Fruit fly (Drosophila melanogaster): ENCODE results near the gene CG13461.

The CG13461 gene

dm6 chr3L:15011638-15012335, 40.5 kb downstream of the CG13461 start (continued):
- peak; percentile 33 for TF ChIP-seq Sox102F (GFP tag; optimal IDR thresholded peaks at IDR 0.05)
- TF ChIP-seq CG10631 (GFP tag; optimal IDR thresholded peaks at IDR 0.05): peak; percentile 79
- peak; percentile 34 for TF ChIP-seq CG11902 (GFP tag; optimal IDR thresholded peaks at IDR 0.05)
- peak; percentile 74 for TF ChIP-seq CG8632 (GFP tag; optimal IDR thresholded peaks at IDR 0.05)
- peak; percentile 59 for TF ChIP-seq Met (GFP tag; optimal IDR thresholded peaks at IDR 0.05)
- TF ChIP-seq CG10669 (GFP tag; optimal IDR thresholded peaks at IDR 0.05): peak; percentile 73
- TF ChIP-seq CG3919 (GFP tag; optimal IDR thresholded peaks at IDR 0.05): peak; percentile 66
- peak; percentile 67 for TF ChIP-seq svp (GFP tag)
- TF ChIP-seq fkh (GFP tag; optimal IDR thresholded peaks at IDR 0.05): no peak
- peak; percentile 41 for TF ChIP-seq CG8319 (GFP tag; optimal IDR thresholded peaks at IDR 0.05)
- no peak for TF ChIP-seq fd85E (GFP tag; optimal IDR thresholded peaks at IDR 0.05)
- TF ChIP-seq pdm3 (GFP tag; optimal IDR thresholded peaks at IDR 0.05): peak; percentile 77
- peak; percentile 71 for TF ChIP-seq Sox14 (GFP tag; optimal IDR thresholded peaks at IDR 0.05)
- TF ChIP-seq topi (GFP tag; optimal IDR thresholded peaks at IDR 0.05): peak; percentile 59
- TF ChIP-seq CG1621 (tag; optimal IDR thresholded peaks at IDR 0.05): peak; percentile 64
- peak; percentile 51 for TF ChIP-seq Smox (GFP tag; optimal IDR thresholded peaks at IDR 0.05)
- peak; percentile 73 for TF ChIP-seq CG6276 (GFP tag; optimal IDR thresholded peaks at IDR 0.05)
- TF ChIP-seq ss (GFP tag; optimal IDR thresholded peaks at IDR 0.05): peak; percentile 62 to 81
- no peak for TF ChIP-seq Eip93F (GFP tag; optimal IDR thresholded peaks at IDR 0.05)

- TF ChIP-seq Hr38 (GFP tag; optimal IDR thresholded peaks at IDR 0.05): no peak
- TF ChIP-seq CG7368 (GFP tag; optimal IDR thresholded peaks at IDR 0.05): no peak
- TF ChIP-seq CG8319 (GFP tag; optimal IDR thresholded peaks at IDR 0.05): no peak
- no peak for TF ChIP-seq topi (GFP tag; optimal IDR thresholded peaks at IDR 0.05)
- TF ChIP-seq CG9139 (GFP tag; optimal IDR thresholded peaks at IDR 0.05): no peak
Observed at dm6 chr3L:15011142-15011541, 41.1 kb downstream of the CG13461 start.

dm6 chr3L:15010601-15011000, 41.7 kb downstream of the CG13461 start:
- TF ChIP-seq fkh (GFP tag; optimal IDR thresholded peaks at IDR 0.05) (no peak), Eip78C (GFP tag) (peak; percentile 27), Blimp-1 (GFP tag; optimal IDR thresholded peaks at IDR 0.05) (peak; percentile 92), Gug (GFP tag; IDR thresholded peaks at IDR 0.05) (no peak), CG11902 (GFP tag; optimal IDR thresholded peaks at IDR 0.05) (no peak)

dm6 chr3L:15009681-15010080, 42.6 kb downstream of the CG13461 start:
- TF ChIP-seq CG32006 (GFP tag; optimal IDR thresholded peaks at IDR 0.05) (peak; percentile 37), eg (GFP tag; IDR thresholded peaks at IDR 0.05) (peak; percentile 64; the same call in 2 of the 3 replicates), CG10631 (GFP tag; optimal IDR thresholded peaks at IDR 0.05) (peak; percentile 30), Eip78C (GFP tag) (peak; percentile 62), vri (GFP tag; optimal IDR thresholded peaks at IDR 0.05) (no peak), CG6163 (GFP tag; IDR thresholded peaks at IDR 0.05) (peak; percentile 49; the same call in 1 of the 3 replicates), CG1621 (tag; optimal IDR thresholded peaks at IDR 0.05) (no peak), CG6276 (GFP tag; optimal IDR thresholded peaks at IDR 0.05) (no peak), Blimp-1 (GFP tag; optimal IDR thresholded peaks at IDR 0.05) (no peak), CG10669 (GFP tag; optimal IDR thresholded peaks at IDR 0.05) (no peak), CG16779 (tag; optimal IDR thresholded peaks at IDR 0.05) (no peak), CG6854 (GFP tag; optimal IDR thresholded peaks at IDR 0.05) (no peak), CG3919 (GFP tag; optimal IDR thresholded peaks at IDR 0.05) (no peak), CG15336 (GFP tag; IDR thresholded peaks at IDR 0.05) (peak; percentile 68), CG31627 (GFP tag; optimal IDR thresholded peaks at IDR 0.05) (no peak), OdsH (GFP tag; optimal IDR thresholded peaks at IDR 0.05) (peak; percentile 7), Gug (GFP tag; IDR thresholded peaks at IDR 0.05) (peak; percentile 43; the same call in 1 of the 2 replicates), CG4318 (GFP tag; optimal IDR thresholded peaks at IDR 0.05) (no peak), Sox14 (GFP tag; optimal IDR thresholded peaks at IDR 0.05) (no peak), Lpt (GFP tag; optimal IDR thresholded peaks at IDR 0.05) (no peak), CG3032 (tag; optimal IDR thresholded peaks at IDR 0.05) (no peak), ss (GFP tag; optimal IDR thresholded peaks at IDR 0.05) (no peak), Ets21C (GFP tag; optimal IDR thresholded peaks at IDR 0.05) (no peak), achi (GFP tag; optimal IDR thresholded peaks at IDR 0.05) (peak; percentile 3), fkh (GFP tag; optimal IDR thresholded peaks at IDR 0.05) (no peak), CG8119 (GFP tag; IDR thresholded peaks at IDR 0.05) (peak; percentile 30; the same call in 1 of the 3 replicates), Hr4 (GFP tag; optimal IDR thresholded peaks at IDR 0.05) (peak; percentile 22), Hr39 (GFP tag; optimal IDR thresholded peaks at IDR 0.05) (no peak), dac (GFP tag; optimal IDR thresholded peaks at IDR 0.05) (peak; percentile 4), CG11902 (GFP tag; optimal IDR thresholded peaks at IDR 0.05) (no peak)
